Fruit fly (Drosophila melanogaster): ENCODE data around the gene Jupiter.

DNA sequence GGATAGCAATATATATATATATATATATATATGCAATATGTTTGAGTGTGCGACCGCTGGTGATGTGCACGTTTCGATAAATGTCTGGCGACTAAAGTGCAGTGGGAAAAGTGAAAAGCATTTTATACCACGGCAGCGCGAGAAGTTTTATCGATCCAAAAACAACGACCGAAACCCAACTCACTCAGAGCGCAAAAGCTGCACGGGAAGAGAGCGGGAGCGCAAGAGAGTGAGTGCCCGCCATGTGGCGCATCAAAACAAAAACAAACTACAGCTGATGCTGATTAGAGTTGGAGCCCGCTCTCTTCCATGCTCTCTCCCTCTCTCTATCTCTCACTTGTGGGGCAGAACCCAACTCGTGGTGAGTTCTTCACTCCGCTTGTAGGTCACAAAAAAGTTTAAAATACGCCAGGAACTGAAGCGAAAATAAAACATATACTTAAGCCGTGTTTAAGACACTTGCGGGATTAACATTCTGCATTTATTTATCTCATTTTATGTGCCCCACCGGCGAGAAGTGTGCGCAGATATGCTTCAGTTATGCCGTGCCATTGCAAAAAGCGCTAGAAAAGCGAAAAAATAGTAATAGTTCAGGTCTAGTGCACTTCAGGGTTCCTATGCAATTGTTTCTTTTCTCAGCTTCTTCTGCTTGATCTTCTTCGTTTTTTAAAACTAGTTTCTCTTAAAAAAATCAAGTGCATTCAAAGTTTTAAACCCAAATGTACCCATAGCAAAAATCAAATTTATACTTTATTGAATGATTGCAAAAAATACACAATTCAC lies 14.9 kb downstream of the Jupiter start:
- no peak for TF ChIP-seq psq (GFP tag; optimal IDR thresholded peaks at IDR 0.05)
- no peak for TF ChIP-seq Jra (GFP tag; optimal IDR thresholded peaks at IDR 0.05)
- TF ChIP-seq sv (GFP tag; optimal IDR thresholded peaks at IDR 0.05) = no peak
- TF ChIP-seq dmrt93B (GFP tag; optimal IDR thresholded peaks at IDR 0.05) = no peak
- TF ChIP-seq woc (GFP tag; optimal IDR thresholded peaks at IDR 0.05) = no peak
- no peak for TF ChIP-seq N (GFP tag; optimal IDR thresholded peaks at IDR 0.05)
- no peak for TF ChIP-seq Abd-B (GFP tag; optimal IDR thresholded peaks at IDR 0.05)
- TF ChIP-seq h (GFP tag; optimal IDR thresholded peaks at IDR 0.05) = no peak
- TF ChIP-seq CG32264 (GFP tag; optimal IDR thresholded peaks at IDR 0.05) = no peak
- no peak for TF ChIP-seq CG9705 (GFP tag; optimal IDR thresholded peaks at IDR 0.05)
- TF ChIP-seq HLH106 (tag; optimal IDR thresholded peaks at IDR 0.05) = no peak
- no peak for TF ChIP-seq br (GFP tag; optimal IDR thresholded peaks at IDR 0.05)
- no peak for TF ChIP-seq Hr78 (GFP tag; optimal IDR thresholded peaks at IDR 0.05)

All from whole organism, wandering third instar larva.